Worm (Caenorhabditis elegans): Measurements from ENCODE around the gene elo-7.

- no peak for TF ChIP-seq dao-5 (tag; optimal IDR thresholded peaks at IDR 0.05)
- no peak for TF ChIP-seq him-1 (tag; optimal IDR thresholded peaks at IDR 0.05)
- no peak for TF ChIP-seq W03F9.2 (tag; optimal IDR thresholded peaks at IDR 0.05)
Observed at ce11 chrIV:9500100-9500499, 29.6 kb upstream of the elo-7 start, which contains the start of gene ugt-21.
